Fruit fly (Drosophila melanogaster): Measurements from ENCODE around the gene CG2150.
A peak's percentile ranks its signal among the peaks of the same experiment; 100 is the strongest.

CG2150 gene

dm6 chr3R:31776583-31777362 is 12.2 kb upstream of the CG2150 start, which contains the start of the genes CG2126 and faf (continued):
- TF ChIP-seq Sry-β (GFP tag; optimal IDR thresholded peaks at IDR 0.05), result no peak
- TF ChIP-seq lola (GFP tag; optimal IDR thresholded peaks at IDR 0.05), result peak in 1 of 3 experiments; percentile 72
- TF ChIP-seq jing (GFP tag; optimal IDR thresholded peaks at IDR 0.05), result no peak
- no peak; the same call in 1 of the 2 replicates for TF ChIP-seq CG17612 (GFP tag; IDR thresholded peaks at IDR 0.05)
- TF ChIP-seq onecut (GFP tag; IDR thresholded peaks at IDR 0.05), result peak; percentile 64
- TF ChIP-seq toy (GFP tag; IDR thresholded peaks at IDR 0.05), result no peak
- TF ChIP-seq CG32767 (GFP tag; IDR thresholded peaks at IDR 0.05), result peak; percentile 68
- no peak for TF ChIP-seq Trl (optimal IDR thresholded peaks at IDR 0.05)
- peak; percentile 49 for TF ChIP-seq Trl (GFP tag; optimal IDR thresholded peaks at IDR 0.05)
- peak; percentile 61 for TF ChIP-seq CG4820 (GFP tag; optimal IDR thresholded peaks at IDR 0.05)
- peak; percentile 65 for TF ChIP-seq CG30020 (tag; optimal IDR thresholded peaks at IDR 0.05)
- no peak for TF ChIP-seq CG2199 (GFP tag; IDR thresholded peaks at IDR 0.05)
- TF ChIP-seq gt (GFP tag; IDR thresholded peaks at IDR 0.05), result peak; percentile 31; the same call in 1 of the 2 replicates
- peak; percentile 82 for TF ChIP-seq tin (GFP tag; optimal IDR thresholded peaks at IDR 0.05)
- TF ChIP-seq CG2129 (GFP tag; IDR thresholded peaks at IDR 0.05; ENCODE audit: partially characterized antibody), result peak; percentile 16; the same call in 1 of the 2 replicates
- peak; percentile 73 for TF ChIP-seq lilli (GFP tag; optimal IDR thresholded peaks at IDR 0.05)
- TF ChIP-seq vfl (GFP tag; optimal IDR thresholded peaks at IDR 0.05), result peak; percentile 54
- peak; percentile 69 for TF ChIP-seq CG10366 (GFP tag; IDR thresholded peaks at IDR 0.05)
- peak; percentile 1 for TF ChIP-seq slp2 (GFP tag; optimal IDR thresholded peaks at IDR 0.05)
- TF ChIP-seq CG4707 (GFP tag; optimal IDR thresholded peaks at IDR 0.05), result no peak
- no peak for TF ChIP-seq CG11504 (tag; optimal IDR thresholded peaks at IDR 0.05)
- TF ChIP-seq CG16863 (GFP tag; optimal IDR thresholded peaks at IDR 0.05), result peak; percentile 13
- TF ChIP-seq Side (GFP tag; optimal IDR thresholded peaks at IDR 0.05), result peak; percentile 31
- peak; percentile 30 for TF ChIP-seq CG9797 (GFP tag; optimal IDR thresholded peaks at IDR 0.05)
- TF ChIP-seq ash1 (GFP tag; optimal IDR thresholded peaks at IDR 0.05), result no peak
- TF ChIP-seq CG9609 (GFP tag; optimal IDR thresholded peaks at IDR 0.05), result peak; percentile 45
- peak; percentile 41 for TF ChIP-seq schlank (tag; optimal IDR thresholded peaks at IDR 0.05)
- TF ChIP-seq tna (GFP tag; IDR thresholded peaks at IDR 0.05; ENCODE audit: partially characterized antibody), result no peak; the same call in 1 of the 2 replicates
- TF ChIP-seq dmrt99B (tag; optimal IDR thresholded peaks at IDR 0.05), result peak; percentile 81
- no peak for TF ChIP-seq p53 (GFP tag; optimal IDR thresholded peaks at IDR 0.05)
- peak; percentile 67 for TF ChIP-seq gsb-n (tag; optimal IDR thresholded peaks at IDR 0.05)
- TF ChIP-seq luna (GFP tag; optimal IDR thresholded peaks at IDR 0.05), result no peak
- peak; percentile 84 for TF ChIP-seq CG9817 (tag; optimal IDR thresholded peaks at IDR 0.05)
- TF ChIP-seq sob (GFP tag; IDR thresholded peaks at IDR 0.05), result peak; percentile 64
- TF ChIP-seq CG4424 (GFP tag; optimal IDR thresholded peaks at IDR 0.05), result peak; percentile 74
- peak; percentile 66 for TF ChIP-seq E2f1 (GFP tag; IDR thresholded peaks at IDR 0.05)
- TF ChIP-seq psq (GFP tag; optimal IDR thresholded peaks at IDR 0.05), result peak; percentile 35
- TF ChIP-seq CG8290 (GFP tag; optimal IDR thresholded peaks at IDR 0.05), result peak; percentile 44
- TF ChIP-seq CG8290 (tag; optimal IDR thresholded peaks at IDR 0.05), result no peak
- peak; percentile 70 for TF ChIP-seq CG12299 (tag; optimal IDR thresholded peaks at IDR 0.05)
- peak; percentile 33; the same call in 2 of the 3 replicates for TF ChIP-seq CG14860 (GFP tag; IDR thresholded peaks at IDR 0.05; ENCODE audit: partially characterized antibody)
- peak; percentile 57; the same call in 1 of the 2 replicates for TF ChIP-seq CG7372 (GFP tag; IDR thresholded peaks at IDR 0.05)
- peak; percentile 21 for TF ChIP-seq CG8089 (GFP tag; optimal IDR thresholded peaks at IDR 0.05)
- TF ChIP-seq CG14965 (GFP tag; optimal IDR thresholded peaks at IDR 0.05; ENCODE audit: borderline replicate concordance), result no peak
- 0 out of 2 replicates have a peak, but pooled peaks have one; percentile 48 for TF ChIP-seq Awh (GFP tag; IDR thresholded peaks at IDR 0.05)
- no peak for TF ChIP-seq CG12236 (GFP tag; optimal IDR thresholded peaks at IDR 0.05)
- no peak for TF ChIP-seq CG13894 (tag; optimal IDR thresholded peaks at IDR 0.05)
- peak; percentile 72; the same call in 1 of the 3 replicates for TF ChIP-seq ase (GFP tag; IDR thresholded peaks at IDR 0.05)
- peak; percentile 51; the same call in 1 of the 2 replicates for TF ChIP-seq chm (GFP tag; IDR thresholded peaks at IDR 0.05)
- TF ChIP-seq Lpt (GFP tag; optimal IDR thresholded peaks at IDR 0.05), result no peak

All from whole organism, embryonic.